Worm (Caenorhabditis elegans) whole organism, L4 larva: ENCODE results near the gene gly-3.
"Not testable (repeated sequence)": the region's sequence is repeated elsewhere in the genome, so short reads cannot be mapped to it uniquely, and the experiment has no call there.

ENCODE experiments used
- F10B5.3 ChIP-seq: sonication (generic microtip); optimal IDR thresholded peaks from 2 replicates; lab custom pipeline; 2016; ENCODE audit warnings: mild to moderate bottlenecking, missing genetic modification characterization, missing compliant biosample characterization
- F26F4.8 ChIP-seq: fragments of 200-800 bp; sonication (Bioruptor generic); conservative IDR thresholded peaks from 2 replicates; pipeline ENCODE4 v1.3.6; 2022; ENCODE audit warnings: missing genetic modification characterization, missing compliant biosample characterization
- F44E2.7 ChIP-seq: fragments of 200-800 bp; sonication (Bioruptor generic); IDR thresholded peaks from 2 replicates; pipeline ENCODE4 v2.1.2; 2022; ENCODE audit warnings: missing genetic modification characterization, missing compliant biosample characterization
- T26A8.4 ChIP-seq: fragments of 200-800 bp; sonication (Bioruptor generic); IDR thresholded peaks from 2 replicates; pipeline ENCODE4 v1.3.6; 2022; ENCODE audit warnings: missing genetic modification characterization, missing compliant biosample characterization
- Y105C5A.15 ChIP-seq: fragments of 200-800 bp; sonication (Bioruptor generic); IDR thresholded peaks from 2 replicates; pipeline ENCODE4 v1.3.6; 2022; ENCODE audit warnings: missing genetic modification characterization, missing compliant biosample characterization
- Y48G9A.11 ChIP-seq: fragments of 200-800 bp; sonication (Bioruptor generic); IDR thresholded peaks from 2 replicates; pipeline ENCODE4 v1.3.6; 2022; ENCODE audit warnings: missing genetic modification reagents, missing genetic modification characterization, missing compliant biosample characterization
- Y75B8A.6 ChIP-seq: fragments of 200-800 bp; sonication (Bioruptor generic); IDR thresholded peaks from 2 replicates; pipeline ENCODE4 v1.3.6; 2022; ENCODE audit warnings: missing genetic modification reagents, missing genetic modification characterization, missing compliant biosample characterization
- ZK337.2 ChIP-seq: fragments of 200-800 bp; sonication (Bioruptor generic); IDR thresholded peaks from 2 replicates; pipeline ENCODE4 v1.3.6; 2022; ENCODE audit warnings: missing genetic modification reagents, missing genetic modification characterization, missing compliant biosample characterization
- ZK546.5 ChIP-seq, 2 experiments: sonication (generic microtip); optimal IDR thresholded peaks; 2 replicates each; lab custom pipeline; 2017; ENCODE audit warnings: missing biosample characterization in 2 of 2, missing genetic modification characterization in 2 of 2
- arid-1 ChIP-seq: fragments of 200-800 bp; sonication (Bioruptor generic); conservative IDR thresholded peaks from 2 replicates; pipeline ENCODE4 v1.3.6; 2022; ENCODE audit warnings: missing genetic modification reagents, missing genetic modification characterization, missing compliant biosample characterization
- ceh-20 ChIP-seq: fragments of 200-800 bp; sonication (Bioruptor generic); IDR thresholded peaks from 2 replicates; pipeline ENCODE4 v1.3.6; 2022; ENCODE audit warnings: missing genetic modification reagents, missing genetic modification characterization, missing compliant biosample characterization
- ctbp-1 ChIP-seq: fragments of 200-800 bp; sonication (Bioruptor generic); IDR thresholded peaks from 2 replicates; pipeline ENCODE4 v1.3.6; 2022; ENCODE audit warnings: missing genetic modification reagents, missing genetic modification characterization, missing compliant biosample characterization
- daf-16 ChIP-seq, 3 experiments: sonication (generic microtip); optimal IDR thresholded peaks; 2 replicates each; lab custom pipeline; 2016 to 2017; ENCODE audit warnings: missing genetic modification characterization in 3 of 3, missing genetic modification reagents in 3 of 3, mild to moderate bottlenecking in 2 of 3, missing compliant biosample characterization in 2 of 3, missing biosample characterization in 1 of 3, moderate library complexity in 1 of 3
- dmd-8 ChIP-seq: fragments of 200-800 bp; sonication (Bioruptor generic); IDR thresholded peaks from 2 replicates; pipeline ENCODE4 v1.3.6; 2022; ENCODE audit warnings: missing genetic modification characterization, missing compliant biosample characterization
- dmd-9 ChIP-seq: fragments of 200-800 bp; sonication (Bioruptor generic); IDR thresholded peaks from 2 replicates; pipeline ENCODE4 v1.3.6; 2022; ENCODE audit warnings: missing genetic modification reagents, missing genetic modification characterization, missing compliant biosample characterization
- dve-1 ChIP-seq: sonication (generic microtip); optimal IDR thresholded peaks from 2 replicates; lab custom pipeline; 2017; ENCODE audit warnings: antibody characterized with exemption, mild to moderate bottlenecking, missing genetic modification characterization, missing compliant biosample characterization; ENCODE audit not compliant: insufficient read depth
- egl-43 ChIP-seq: fragments of 200-800 bp; sonication (Bioruptor generic); IDR thresholded peaks from 2 replicates; pipeline ENCODE4 v1.3.6; 2022; ENCODE audit warnings: missing genetic modification reagents, missing genetic modification characterization, missing compliant biosample characterization
- fos-1 ChIP-seq: fragments of 150-350 bp; optimal IDR thresholded peaks from 2 replicates; lab custom pipeline; 2014; ENCODE audit warnings: missing biosample characterization, missing genetic modification characterization
- hif-1 ChIP-seq, 2 experiments: sonication (generic microtip); optimal IDR thresholded peaks; 2 replicates each; lab custom pipeline; 2016 to 2017; ENCODE audit warnings: missing compliant biosample characterization in 2 of 2, missing genetic modification characterization in 2 of 2, missing genetic modification reagents in 2 of 2, missing genotype in 2 of 2, mild to moderate bottlenecking in 1 of 2
- hlh-11 ChIP-seq: fragments of 200-800 bp; sonication (Bioruptor generic); optimal IDR thresholded peaks from 2 replicates; lab custom pipeline; 2018; ENCODE audit warnings: mild to moderate bottlenecking, missing genetic modification characterization, missing compliant biosample characterization
- hlh-30 ChIP-seq: sonication (generic microtip); optimal IDR thresholded peaks from 2 replicates; lab custom pipeline; 2017; ENCODE audit warnings: antibody characterized with exemption, mild to moderate bottlenecking, missing genetic modification characterization, missing compliant biosample characterization; ENCODE audit not compliant: insufficient read depth
- lim-7 ChIP-seq: fragments of 200-800 bp; sonication (Bioruptor generic); IDR thresholded peaks from 2 replicates; pipeline ENCODE4 v1.3.6; 2022; ENCODE audit warnings: missing genetic modification characterization, missing compliant biosample characterization
- lin-38 ChIP-seq: fragments of 200-800 bp; sonication (Bioruptor generic); IDR thresholded peaks from 2 replicates; pipeline ENCODE4 v1.3.6; 2022; ENCODE audit warnings: missing genetic modification reagents, missing genetic modification characterization, missing compliant biosample characterization
- lsy-2 ChIP-seq, 2 experiments: fragments of 150-350 bp in 1 of 2; sonication (generic microtip) in 1 of 2; optimal IDR thresholded peaks; 2 replicates each; lab custom pipeline; 2014 to 2017; ENCODE audit warnings: missing biosample characterization in 2 of 2, missing genetic modification characterization in 2 of 2
- madf-5 ChIP-seq, 2 experiments: fragments of 200-800 bp; sonication (Bioruptor generic); IDR thresholded peaks; 2 replicates each; pipeline ENCODE4 v1.3.6; 2022; ENCODE audit warnings: missing compliant biosample characterization in 2 of 2, missing genetic modification characterization in 2 of 2
- madf-9 ChIP-seq: fragments of 200-800 bp; sonication (Bioruptor generic); conservative IDR thresholded peaks from 2 replicates; pipeline ENCODE4 v1.3.6; 2022; ENCODE audit warnings: missing genetic modification reagents, missing genetic modification characterization, missing compliant biosample characterization
- mdt-29 ChIP-seq: fragments of 200-800 bp; sonication (Bioruptor generic); IDR thresholded peaks from 2 replicates; pipeline ENCODE4 v1.3.6; 2022; ENCODE audit warnings: missing genetic modification reagents, missing genetic modification characterization, missing compliant biosample characterization
- mxl-2 ChIP-seq: fragments of 200-800 bp; sonication (Bioruptor generic); conservative IDR thresholded peaks from 2 replicates; pipeline ENCODE4 v1.3.6; 2022; ENCODE audit warnings: missing genetic modification reagents, missing genetic modification characterization, missing compliant biosample characterization
- nhr-10 ChIP-seq: fragments of 150-350 bp; optimal IDR thresholded peaks from 2 replicates; lab custom pipeline; 2014; ENCODE audit warnings: missing biosample characterization, missing genetic modification characterization
- nhr-25 ChIP-seq: sonication (generic microtip); optimal IDR thresholded peaks from 2 replicates; lab custom pipeline; 2017; ENCODE audit warnings: missing genetic modification characterization, mild to moderate bottlenecking, missing compliant biosample characterization, antibody characterized with exemption, moderate library complexity, borderline replicate concordance; ENCODE audit not compliant: insufficient read depth
- nhr-41 ChIP-seq: fragments of 200-800 bp; sonication (Bioruptor generic); IDR thresholded peaks from 2 replicates; pipeline ENCODE4 v1.3.6; 2022; ENCODE audit warnings: missing genetic modification reagents, missing genetic modification characterization, missing compliant biosample characterization
- pha-4 ChIP-seq, 2 experiments: fragments of 150-350 bp in 1 of 2; fragments of 200-800 bp in 1 of 2; sonication (Bioruptor generic) in 1 of 2; IDR thresholded peaks in 1 of 2; optimal IDR thresholded peaks in 1 of 2; 2 replicates each; pipeline versions ENCODE4 v1.3.6 to Lab custom; 2014 to 2022; ENCODE audit warnings: missing genetic modification characterization in 2 of 2, missing genetic modification reagents in 2 of 2, missing biosample characterization in 1 of 2, missing compliant biosample characterization in 1 of 2
- saeg-2 ChIP-seq: fragments of 200-800 bp; sonication (Bioruptor generic); IDR thresholded peaks from 2 replicates; pipeline ENCODE4 v1.3.6; 2022; ENCODE audit warnings: missing genetic modification reagents, missing genetic modification characterization, missing compliant biosample characterization
- skn-1 ChIP-seq: fragments of 150-350 bp; optimal IDR thresholded peaks from 2 replicates; lab custom pipeline; 2014; ENCODE audit warnings: missing biosample characterization, missing genetic modification characterization
- snpc-1.2 ChIP-seq: fragments of 200-800 bp; sonication (Bioruptor generic); IDR thresholded peaks from 2 replicates; pipeline ENCODE4 v1.3.6; 2022; ENCODE audit warnings: missing genetic modification reagents, missing genetic modification characterization, missing compliant biosample characterization
- tag-97 ChIP-seq: fragments of 200-800 bp; sonication (Bioruptor generic); IDR thresholded peaks from 2 replicates; pipeline ENCODE4 v1.3.6; 2022; ENCODE audit warnings: missing genetic modification characterization, missing compliant biosample characterization
- vab-7 ChIP-seq: fragments of 200-800 bp; sonication (Bioruptor generic); IDR thresholded peaks from 2 replicates; pipeline ENCODE4 v1.3.6; 2022; ENCODE audit warnings: missing genetic modification reagents, missing genetic modification characterization, missing compliant biosample characterization
- zag-1 ChIP-seq: fragments of 150-350 bp; optimal IDR thresholded peaks from 2 replicates; lab custom pipeline; 2014; ENCODE audit warnings: missing biosample characterization, missing genetic modification characterization

gly-3 gene

ce11 chrIII:7958085-7958484 lies 40.5 kb upstream of the gly-3 start, which contains the start of gene C29E4.11:
Gene C29E4.11 (minus strand): TSS chrIII:7958114.
- TF ChIP-seq zag-1: no peak
- TF ChIP-seq dve-1 (tag; lab: Kevin White, UChicago): peak; percentile 15
- peak in 1 of 2 experiments; percentile 41 for TF ChIP-seq lsy-2 (tag; optimal IDR thresholded peaks at IDR 0.05; lab: Kevin White, UChicago)
- no peak for TF ChIP-seq ZK546.5 (tag; optimal IDR thresholded peaks at IDR 0.05; lab: Kevin White, UChicago)
- TF ChIP-seq Y75B8A.6 (GFP tag; lab: Robert Waterston, UW): no peak
- no peak for TF ChIP-seq nhr-41 (GFP tag; lab: Robert Waterston, UW)
- no peak for TF ChIP-seq hlh-11 (tag; lab: Kevin White, UChicago)
- no peak for TF ChIP-seq egl-43
- peak; percentile 5 for TF ChIP-seq hlh-30

- TF ChIP-seq F10B5.3: no peak
- TF ChIP-seq daf-16 (GFP tag; optimal IDR thresholded peaks at IDR 0.05; lab: Kevin White, UChicago): no peak
- no peak for TF ChIP-seq daf-16 (tag; optimal IDR thresholded peaks at IDR 0.05; lab: Kevin White, UChicago)
- TF ChIP-seq ZK337.2 (GFP tag; lab: Robert Waterston, UW): no peak
- TF ChIP-seq fos-1 (tag; lab: Kevin White, UChicago): no peak
- no peak for TF ChIP-seq egl-43
- no peak for TF ChIP-seq hif-1 (tag; optimal IDR thresholded peaks at IDR 0.05; lab: Kevin White, UChicago)
- no peak for TF ChIP-seq madf-5 (GFP tag; IDR thresholded peaks at IDR 0.05; lab: Robert Waterston, UW)
- TF ChIP-seq skn-1 (tag; lab: Kevin White, UChicago): no peak
- no peak for TF ChIP-seq dmd-9 (GFP tag; lab: Robert Waterston, UW)
- TF ChIP-seq tag-97: no peak
- no peak for TF ChIP-seq saeg-2
- no peak for TF ChIP-seq nhr-25
- TF ChIP-seq madf-9 (GFP tag; lab: Robert Waterston, UW): no peak
- no peak for TF ChIP-seq nhr-10 (tag; lab: Kevin White, UChicago)
Measured at ce11 chrIII:7956965-7957364, 39.4 kb upstream of the gly-3 start, which contains the start of gene C29E4.9. Gene C29E4.9 (minus strand): TSS chrIII:7957065.

- peak; percentile 70; the same call in 1 of the 2 replicates for TF ChIP-seq F44E2.7
- 0 out of 2 replicates have a peak, but pooled peaks have one; percentile 55 for TF ChIP-seq saeg-2
- 0 out of 2 replicates have a peak, but pooled peaks have one; percentile 27 for TF ChIP-seq T26A8.4 (GFP tag; lab: Robert Waterston, UW)
- peak in 1 of 2 experiments; percentile 68; a peak in 2 of 4 replicates for TF ChIP-seq madf-5 (GFP tag; IDR thresholded peaks at IDR 0.05; lab: Robert Waterston, UW)
- peak; percentile 71 for TF ChIP-seq snpc-1.2 (GFP tag; lab: Robert Waterston, UW)
- peak; percentile 69 for TF ChIP-seq vab-7 (GFP tag; lab: Robert Waterston, UW)
- peak; percentile 87 for TF ChIP-seq dmd-8
- peak; percentile 50; the same call in 1 of the 2 replicates for TF ChIP-seq ctbp-1 (GFP tag; lab: Robert Waterston, UW)
- TF ChIP-seq nhr-41 (GFP tag; lab: Robert Waterston, UW): peak; percentile 68; the same call in 1 of the 2 replicates
- peak; percentile 51; the same call in 1 of the 2 replicates for TF ChIP-seq mdt-29 (GFP tag; lab: Robert Waterston, UW)
- peak; percentile 71; the same call in 1 of the 2 replicates for TF ChIP-seq arid-1
- 0 out of 2 replicates have a peak, but pooled peaks have one; percentile 46 for TF ChIP-seq ZK337.2 (GFP tag; lab: Robert Waterston, UW)
- peak; percentile 79 for TF ChIP-seq lim-7 (GFP tag; lab: Robert Waterston, UW)
- 0 out of 2 replicates have a peak, but pooled peaks have one; percentile 31 for TF ChIP-seq Y75B8A.6 (GFP tag; lab: Robert Waterston, UW)
- TF ChIP-seq pha-4 (GFP tag; IDR thresholded peaks at IDR 0.05; lab: Robert Waterston, UW): peak; percentile 64; the same call in 1 of the 2 replicates
- TF ChIP-seq pha-4 (tag; optimal IDR thresholded peaks at IDR 0.05; lab: Kevin White, UChicago): not testable (repeated sequence)
- peak; percentile 72 for TF ChIP-seq lin-38 (GFP tag; lab: Robert Waterston, UW)
- 0 out of 2 replicates have a peak, but pooled peaks have one; percentile 43 for TF ChIP-seq mxl-2 (GFP tag; lab: Robert Waterston, UW)
- peak; percentile 78 for TF ChIP-seq Y48G9A.11
- TF ChIP-seq F26F4.8 (GFP tag; lab: Robert Waterston, UW): peak; percentile 95
- peak; percentile 77 for TF ChIP-seq egl-43
- TF ChIP-seq ceh-20: 0 out of 2 replicates have a peak, but pooled peaks have one; percentile 19
- TF ChIP-seq Y105C5A.15 (GFP tag; lab: Robert Waterston, UW): 0 out of 2 replicates have a peak, but pooled peaks have one; percentile 66
Measured at ce11 chrIII:7953688-7954313, 36.2 kb upstream of the gly-3 start.
